Worm (Caenorhabditis elegans) whole organism, late embryonic: ENCODE measurements around the gene R07E4.5.

Experiments used
- C08G9.2 ChIP-seq: sonication (generic microtip); optimal IDR thresholded peaks from 2 replicates; lab custom pipeline; 2016; ENCODE audit warnings: mild to moderate bottlenecking, missing genetic modification characterization, moderate library complexity, missing compliant biosample characterization
- F13H6.1 ChIP-seq: sonication (generic microtip); optimal IDR thresholded peaks from 2 replicates; lab custom pipeline; 2016; ENCODE audit warnings: missing genetic modification characterization, missing compliant biosample characterization
- K02D7.2 ChIP-seq: sonication (generic microtip); optimal IDR thresholded peaks from 2 replicates; lab custom pipeline; 2017; ENCODE audit warnings: mild to moderate bottlenecking, missing genetic modification characterization, missing compliant biosample characterization
- K09A11.1 ChIP-seq: sonication (generic microtip); optimal IDR thresholded peaks from 2 replicates; lab custom pipeline; 2017; ENCODE audit warnings: antibody characterized with exemption, mild to moderate bottlenecking, missing genetic modification characterization, missing compliant biosample characterization; ENCODE audit not compliant: insufficient read depth
- T23F11.4 ChIP-seq: fragments of 200-800 bp; sonication (Bioruptor generic); optimal IDR thresholded peaks from 2 replicates; lab custom pipeline; 2018; ENCODE audit warnings: mild to moderate bottlenecking, missing genetic modification characterization, missing compliant biosample characterization
- Y22D7AL.16 ChIP-seq: sonication (generic microtip); optimal IDR thresholded peaks from 2 replicates; lab custom pipeline; 2016; ENCODE audit warnings: missing genetic modification characterization, missing compliant biosample characterization
- ahr-1 ChIP-seq: sonication (generic microtip); optimal IDR thresholded peaks from 2 replicates; lab custom pipeline; 2016; ENCODE audit warnings: missing genetic modification characterization, missing compliant biosample characterization
- ceh-14 ChIP-seq: sonication (generic microtip); optimal IDR thresholded peaks from 2 replicates; lab custom pipeline; 2016; ENCODE audit warnings: missing genotype, missing genetic modification characterization, missing compliant biosample characterization
- ceh-18 ChIP-seq: sonication (generic microtip); optimal IDR thresholded peaks from 2 replicates; lab custom pipeline; 2016; ENCODE audit warnings: missing genetic modification characterization, missing compliant biosample characterization
- ceh-22 ChIP-seq: sonication (generic microtip); optimal IDR thresholded peaks from 2 replicates; lab custom pipeline; 2017; ENCODE audit warnings: missing biosample characterization, missing genetic modification characterization
- ceh-30 ChIP-seq: fragments of 150-350 bp; optimal IDR thresholded peaks from 2 replicates; lab custom pipeline; 2014; ENCODE audit warnings: missing biosample characterization, missing genetic modification characterization
- ceh-34 ChIP-seq: sonication (generic microtip); optimal IDR thresholded peaks from 2 replicates; lab custom pipeline; 2016; ENCODE audit warnings: mild to moderate bottlenecking, missing genetic modification characterization, missing compliant biosample characterization
- ceh-45 ChIP-seq: fragments of 200-800 bp; sonication (Bioruptor generic); IDR thresholded peaks from 2 replicates; pipeline ENCODE4 v1.3.6; 2022; ENCODE audit warnings: missing genetic modification reagents, missing genetic modification characterization, missing compliant biosample characterization
- ceh-6 ChIP-seq: fragments of 200-800 bp; sonication (Bioruptor generic); optimal IDR thresholded peaks from 2 replicates; lab custom pipeline; 2018; ENCODE audit warnings: mild to moderate bottlenecking, missing genetic modification characterization, missing compliant biosample characterization
- ceh-9 ChIP-seq: sonication (generic microtip); optimal IDR thresholded peaks from 2 replicates; lab custom pipeline; 2016; ENCODE audit warnings: mild to moderate bottlenecking, missing genetic modification characterization, inconsistent platforms, missing compliant biosample characterization
- dve-1 ChIP-seq: sonication (generic microtip); optimal IDR thresholded peaks from 2 replicates; lab custom pipeline; 2017; ENCODE audit warnings: antibody characterized with exemption, mild to moderate bottlenecking, missing genetic modification characterization, missing compliant biosample characterization
- elt-2 ChIP-seq: sonication (generic microtip); optimal IDR thresholded peaks from 2 replicates; lab custom pipeline; 2016; ENCODE audit warnings: missing genetic modification reagents, missing genetic modification characterization, missing compliant biosample characterization
- elt-4 ChIP-seq: sonication (generic microtip); optimal IDR thresholded peaks from 2 replicates; lab custom pipeline; 2016; ENCODE audit warnings: missing genetic modification characterization, missing compliant biosample characterization
- fkh-6 ChIP-seq: sonication (generic microtip); optimal IDR thresholded peaks from 2 replicates; lab custom pipeline; 2016; ENCODE audit warnings: missing genetic modification characterization, missing compliant biosample characterization
- gmeb-2 ChIP-seq: sonication (generic microtip); optimal IDR thresholded peaks from 2 replicates; lab custom pipeline; 2016; ENCODE audit warnings: missing genetic modification characterization, inconsistent platforms, missing compliant biosample characterization
- hlh-13 ChIP-seq: fragments of 200-800 bp; sonication (Bioruptor generic); optimal IDR thresholded peaks from 2 replicates; lab custom pipeline; 2018; ENCODE audit warnings: mild to moderate bottlenecking, missing genetic modification characterization, missing compliant biosample characterization
- hlh-6 ChIP-seq: sonication (generic microtip); optimal IDR thresholded peaks from 2 replicates; lab custom pipeline; 2016; ENCODE audit warnings: missing genotype, missing genetic modification characterization, missing compliant biosample characterization
- mec-3 ChIP-seq: sonication (generic microtip); optimal IDR thresholded peaks from 2 replicates; lab custom pipeline; 2016; ENCODE audit warnings: borderline replicate concordance, missing genetic modification characterization, missing compliant biosample characterization
- nfya-1 ChIP-seq: sonication (generic microtip); optimal IDR thresholded peaks from 2 replicates; lab custom pipeline; 2017; ENCODE audit warnings: missing genetic modification characterization, mild to moderate bottlenecking, missing compliant biosample characterization, antibody characterized with exemption, moderate library complexity
- nhr-232 ChIP-seq: sonication (generic microtip); optimal IDR thresholded peaks from 2 replicates; lab custom pipeline; 2016; ENCODE audit warnings: missing genetic modification characterization, missing compliant biosample characterization
- npax-4 ChIP-seq: sonication (generic microtip); optimal IDR thresholded peaks from 2 replicates; lab custom pipeline; 2016; ENCODE audit warnings: missing genetic modification characterization, missing compliant biosample characterization
- pag-3 ChIP-seq: sonication (generic microtip); optimal IDR thresholded peaks from 2 replicates; lab custom pipeline; 2016; ENCODE audit warnings: missing compliant biosample characterization, missing genetic modification characterization, borderline replicate concordance
- pax-1 ChIP-seq: fragments of 150-350 bp; optimal IDR thresholded peaks from 2 replicates; lab custom pipeline; 2014; ENCODE audit warnings: missing biosample characterization, missing genetic modification characterization
- pha-2 ChIP-seq: sonication (generic microtip); optimal IDR thresholded peaks from 2 replicates; lab custom pipeline; 2017; ENCODE audit warnings: mild to moderate bottlenecking, missing genetic modification characterization, missing compliant biosample characterization
- pqm-1 ChIP-seq: sonication (generic microtip); optimal IDR thresholded peaks from 2 replicates; lab custom pipeline; 2016; ENCODE audit warnings: missing genetic modification characterization, missing compliant biosample characterization
- ref-2 ChIP-seq: sonication (generic microtip); optimal IDR thresholded peaks from 2 replicates; lab custom pipeline; 2016; ENCODE audit warnings: missing genetic modification characterization, missing compliant biosample characterization
- sdc-2 ChIP-seq: sonication (generic microtip); optimal IDR thresholded peaks from 2 replicates; lab custom pipeline; 2016; ENCODE audit warnings: missing genotype, missing genetic modification characterization, missing compliant biosample characterization
- sox-2 ChIP-seq: fragments of 200-800 bp; sonication (Bioruptor generic); IDR thresholded peaks from 2 replicates; pipeline ENCODE4 v1.3.6; 2022; ENCODE audit warnings: missing genetic modification reagents, missing genetic modification characterization, missing compliant biosample characterization
- sox-4 ChIP-seq: sonication (generic microtip); optimal IDR thresholded peaks from 2 replicates; lab custom pipeline; 2017; ENCODE audit warnings: mild to moderate bottlenecking, missing genetic modification characterization, inconsistent platforms, missing compliant biosample characterization
- tbx-2 ChIP-seq: sonication (generic microtip); optimal IDR thresholded peaks from 2 replicates; lab custom pipeline; 2016; ENCODE audit warnings: missing genetic modification characterization, missing compliant biosample characterization
- tbx-7 ChIP-seq: sonication (generic microtip); optimal IDR thresholded peaks from 2 replicates; lab custom pipeline; 2016; ENCODE audit warnings: missing genotype, missing genetic modification characterization, missing compliant biosample characterization
- ttx-3 ChIP-seq: sonication (generic microtip); optimal IDR thresholded peaks from 2 replicates; lab custom pipeline; 2016; ENCODE audit warnings: missing genetic modification reagents, missing genetic modification characterization, missing compliant biosample characterization
- unc-42 ChIP-seq: sonication (generic microtip); optimal IDR thresholded peaks from 2 replicates; lab custom pipeline; 2016; ENCODE audit warnings: missing genotype, missing genetic modification characterization, missing compliant biosample characterization

R07E4.5 gene

ce11 chrX:5905764-5906163 lies 47.2 kb downstream of the R07E4.5 start:
- no peak for TF ChIP-seq ceh-30 (tag; lab: Kevin White, UChicago)
- TF ChIP-seq hlh-6 (tag; lab: Kevin White, UChicago) = no peak
- TF ChIP-seq nfya-1 = no peak

ce11 chrX:5904603-5905081 lies 48.3 kb downstream of the R07E4.5 start, which contains the start of gene nlp-49:
nlp-49 (plus strand) TSS chrX:5904653.
- no peak for TF ChIP-seq tbx-7 (tag; lab: Kevin White, UChicago)
- TF ChIP-seq elt-2 (tag; lab: Kevin White, UChicago) = no peak
- TF ChIP-seq npax-4 (tag; lab: Kevin White, UChicago) = no peak
- TF ChIP-seq hlh-13 (GFP tag; lab: Kevin White, UChicago) = no peak
- no peak for TF ChIP-seq ceh-34
- no peak for TF ChIP-seq ceh-9
- TF ChIP-seq pag-3 (tag; lab: Kevin White, UChicago) = no peak
- TF ChIP-seq fkh-6 (tag; lab: Kevin White, UChicago) = no peak
- no peak for TF ChIP-seq ceh-14
- no peak for TF ChIP-seq dve-1 (tag; lab: Kevin White, UChicago)
- TF ChIP-seq C08G9.2 (tag; lab: Kevin White, UChicago) = no peak
- TF ChIP-seq ceh-45 = no peak
- no peak for TF ChIP-seq sox-2
- TF ChIP-seq ceh-22 (tag; lab: Kevin White, UChicago) = no peak
- TF ChIP-seq elt-4 (tag; lab: Kevin White, UChicago) = no peak
- no peak for TF ChIP-seq ceh-18 (tag; lab: Kevin White, UChicago)
- TF ChIP-seq tbx-2 (tag; lab: Kevin White, UChicago) = no peak
- no peak for TF ChIP-seq pax-1 (tag; lab: Kevin White, UChicago)

- TF ChIP-seq sox-2 (no peak), ceh-14 (no peak), ceh-6 (no peak), mec-3 (no peak), ceh-18 (tag; lab: Kevin White, UChicago) (no peak), pag-3 (tag; lab: Kevin White, UChicago) (no peak), nhr-232 (no peak), unc-42 (peak; percentile 60), T23F11.4 (GFP tag; lab: Kevin White, UChicago) (no peak)
These were observed 49.1 kb downstream of the R07E4.5 start for ce11 chrX:5903896-5904295.

ce11 chrX:5901499-5901898 lies 51.5 kb downstream of the R07E4.5 start:
- TF ChIP-seq F13H6.1 (tag; lab: Kevin White, UChicago) = no peak
- TF ChIP-seq sox-4 = no peak
- no peak for TF ChIP-seq ceh-18 (tag; lab: Kevin White, UChicago)
- TF ChIP-seq K09A11.1 (tag; lab: Kevin White, UChicago) = no peak
- TF ChIP-seq sdc-2 (tag; lab: Kevin White, UChicago) = no peak
- no peak for TF ChIP-seq tbx-2 (tag; lab: Kevin White, UChicago)
- TF ChIP-seq pha-2 = no peak
- no peak for TF ChIP-seq pax-1 (tag; lab: Kevin White, UChicago)
- no peak for TF ChIP-seq pqm-1
- no peak for TF ChIP-seq mec-3
- no peak for TF ChIP-seq gmeb-2 (tag; lab: Kevin White, UChicago)
- TF ChIP-seq hlh-6 (tag; lab: Kevin White, UChicago) = no peak
- TF ChIP-seq Y22D7AL.16 (tag; lab: Kevin White, UChicago) = no peak
- no peak for TF ChIP-seq ceh-22 (tag; lab: Kevin White, UChicago)
- TF ChIP-seq K02D7.2 (tag; lab: Kevin White, UChicago) = no peak
- no peak for TF ChIP-seq ahr-1 (tag; lab: Kevin White, UChicago)
- TF ChIP-seq ref-2 = no peak
- TF ChIP-seq pag-3 (tag; lab: Kevin White, UChicago) = no peak
- no peak for TF ChIP-seq ttx-3
- no peak for TF ChIP-seq ceh-9
